Fruit fly (Drosophila melanogaster) whole organism, wandering third instar larva: Measurements from ENCODE around the gene Bem46.

Source experiments
- CG9705 ChIP-seq: fragments of 200-800 bp; sonication (Bioruptor generic); optimal IDR thresholded peaks from 2 replicates; lab custom pipeline; 2018; ENCODE audit warnings: missing biosample characterization, mild to moderate bottlenecking, missing genetic modification characterization
- Dif ChIP-seq: fragments of 200-275, 200-300 bp; sonication (Bioruptor generic); optimal IDR thresholded peaks from 2 replicates; lab custom pipeline; 2018; ENCODE audit warnings: missing biosample characterization, missing genetic modification characterization; ENCODE audit not compliant: partially characterized antibody
- HLH106 ChIP-seq: fragments of 200-800 bp; optimal IDR thresholded peaks from 3 replicates; lab custom pipeline; 2019; ENCODE audit warnings: missing biosample characterization, mild to moderate bottlenecking, missing genetic modification characterization, moderate library complexity
- Myc ChIP-seq: fragments of >200 bp; optimal IDR thresholded peaks from 2 replicates; lab custom pipeline; 2017
- OdsH ChIP-seq: fragments of 200-800 bp; sonication (Bioruptor generic); optimal IDR thresholded peaks from 2 replicates; lab custom pipeline; 2016; ENCODE audit warnings: missing biosample characterization, mild to moderate bottlenecking, missing genetic modification characterization
- Rel ChIP-seq, 2 experiments: fragments of 200-800 bp; sonication (Bioruptor generic) in 1 of 2; optimal IDR thresholded peaks; 2 replicates in 1 of 2; 3 replicates in 1 of 2; lab custom pipeline; 2016 to 2019; ENCODE audit warnings: mild to moderate bottlenecking in 2 of 2, missing biosample characterization in 2 of 2, missing genetic modification characterization in 2 of 2, moderate library complexity in 1 of 2
- dl ChIP-seq, 2 experiments: fragments of 175-275, 200-275 bp in 1 of 2; fragments of 200-275 bp in 1 of 2; sonication (Bioruptor generic); optimal IDR thresholded peaks; lab custom pipeline; 2018; ENCODE audit warnings: mild to moderate bottlenecking in 2 of 2, missing biosample characterization in 2 of 2, missing genetic modification characterization in 2 of 2, moderate library complexity in 2 of 2; ENCODE audit not compliant: partially characterized antibody in 2 of 2, insufficient read depth in 1 of 2
- lola ChIP-seq: fragments of >200 bp; optimal IDR thresholded peaks from 2 replicates; lab custom pipeline; 2017; ENCODE audit warnings: missing biosample characterization, missing genetic modification characterization
- pan ChIP-seq: fragments of >200 bp; optimal IDR thresholded peaks from 2 replicates; lab custom pipeline; 2017
- usp ChIP-seq: fragments of >200 bp; optimal IDR thresholded peaks from 2 replicates; lab custom pipeline; 2017; ENCODE audit warnings: missing biosample characterization, missing genetic modification characterization

DNA sequence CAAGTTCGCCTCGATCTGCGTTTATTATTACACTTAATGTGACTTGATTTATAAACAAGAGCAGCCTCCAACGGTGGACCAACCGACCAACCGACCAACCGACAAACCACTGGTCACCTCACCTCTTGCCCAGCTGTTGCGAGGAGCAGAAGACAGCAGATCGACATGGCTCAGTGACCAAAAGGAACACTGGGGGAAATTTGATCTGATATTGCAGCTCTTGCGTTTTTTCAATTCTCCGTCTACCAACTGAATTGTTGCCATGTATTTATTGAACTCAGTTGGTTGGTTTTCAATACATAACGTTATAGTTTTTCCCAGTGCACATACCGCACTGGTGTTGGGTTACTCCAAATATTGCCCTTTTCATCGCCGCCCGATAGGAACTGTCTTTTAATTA is 16.7 kb downstream of the Bem46 start:
- TF ChIP-seq lola (no peak), CG9705 (GFP tag; lab: Kevin White, UChicago) (no peak), pan (lab: Kevin White, UChicago) (no peak), dl (GFP tag; optimal IDR thresholded peaks at IDR 0.05; lab: Kevin White, UChicago; ENCODE audit: insufficient read depth in 1 of 2, partially characterized antibody in 2 of 2) (no peak), usp (GFP tag; lab: Kevin White, UChicago) (no peak), OdsH (GFP tag; lab: Kevin White, UChicago) (peak; percentile 2), HLH106 (tag; lab: Kevin White, UChicago) (peak; percentile 47), Rel (GFP tag; optimal IDR thresholded peaks at IDR 0.05; lab: Kevin White, UChicago) (no peak), Rel (tag; optimal IDR thresholded peaks at IDR 0.05; lab: Kevin White, UChicago) (no peak), Dif (GFP tag; lab: Kevin White, UChicago) (no peak), Myc (lab: Kevin White, UChicago) (no peak)
